Fruit fly (Drosophila melanogaster) whole organism, adult: ENCODE data around the gene und.

Source experiments
- CG14711 ChIP-seq: fragments of 200-800 bp; sonication (Bioruptor generic); optimal IDR thresholded peaks from 2 replicates; lab custom pipeline; 2018; ENCODE audit warnings: missing biosample characterization, mild to moderate bottlenecking, missing genetic modification characterization, moderate library complexity
- CG33017 ChIP-seq: fragments of 200-800 bp; sonication (Bioruptor generic); optimal IDR thresholded peaks from 2 replicates; lab custom pipeline; 2018; ENCODE audit warnings: missing biosample characterization, mild to moderate bottlenecking, missing genetic modification characterization, moderate library complexity
- CG7045 ChIP-seq: fragments of 200-800 bp; sonication (Bioruptor generic); optimal IDR thresholded peaks from 2 replicates; lab custom pipeline; 2017; ENCODE audit warnings: missing biosample characterization, mild to moderate bottlenecking, missing genetic modification characterization
- CG7101 ChIP-seq: fragments of 200-800 bp; sonication (Bioruptor generic); optimal IDR thresholded peaks from 2 replicates; lab custom pipeline; 2018; ENCODE audit warnings: missing biosample characterization, mild to moderate bottlenecking, missing genetic modification characterization, moderate library complexity
- Mnt ChIP-seq: fragments of 200-800 bp; sonication (Bioruptor generic); optimal IDR thresholded peaks from 2 replicates; lab custom pipeline; 2016; ENCODE audit warnings: missing biosample characterization, mild to moderate bottlenecking, missing genetic modification characterization
- pad ChIP-seq: fragments of 200-800 bp; sonication (Bioruptor generic); optimal IDR thresholded peaks from 3 replicates; lab custom pipeline; 2017; ENCODE audit warnings: missing biosample characterization, missing genetic modification characterization, mild to moderate bottlenecking, moderate library complexity, missing genetic modification reagents
- tj ChIP-seq: fragments of 200-800 bp; sonication (Bioruptor generic); optimal IDR thresholded peaks from 3 replicates; lab custom pipeline; 2017; ENCODE audit warnings: missing biosample characterization, mild to moderate bottlenecking, missing genetic modification characterization, moderate library complexity
- toe ChIP-seq: fragments of 200-800 bp; sonication (Bioruptor generic); optimal IDR thresholded peaks from 2 replicates; lab custom pipeline; 2016; ENCODE audit warnings: missing biosample characterization, missing genetic modification characterization

dm6 chr2L:9739685-9740084 is 23.5 kb upstream of the und start:
- TF ChIP-seq toe (GFP tag; lab: Kevin White, UChicago) = no peak
- TF ChIP-seq CG7045 (GFP tag; lab: Kevin White, UChicago) = no peak
- no peak for TF ChIP-seq CG33017
- TF ChIP-seq CG14711 (tag; lab: Kevin White, UChicago) = no peak
- TF ChIP-seq tj (GFP tag; lab: Kevin White, UChicago) = no peak
- no peak for TF ChIP-seq CG7101 (tag; lab: Kevin White, UChicago)
- TF ChIP-seq Mnt = no peak
- no peak for TF ChIP-seq pad
